Worm (Caenorhabditis elegans): ENCODE data around the gene W06B4.2.

ce11 chrII:4433146-4433545, 34.8 kb upstream of the W06B4.2 start, which contains the start of gene nhr-109:
- TF ChIP-seq lin-13 (tag; optimal IDR thresholded peaks at IDR 0.05) (no peak), lsy-2 (tag; optimal IDR thresholded peaks at IDR 0.05) (no peak), snpc-4 (tag; optimal IDR thresholded peaks at IDR 0.05) (no peak), sem-2 (GFP tag; optimal IDR thresholded peaks at IDR 0.05) (no peak), blmp-1 (tag; optimal IDR thresholded peaks at IDR 0.05) (no peak), elt-1 (tag; optimal IDR thresholded peaks at IDR 0.05; ENCODE audit: borderline replicate concordance, insufficient read depth) (no peak), ces-1 (GFP tag; optimal IDR thresholded peaks at IDR 0.05) (no peak), pha-4 (tag; optimal IDR thresholded peaks at IDR 0.05) (no peak), bed-3 (GFP tag; optimal IDR thresholded peaks at IDR 0.05) (no peak), nhr-2 (tag; optimal IDR thresholded peaks at IDR 0.05) (no peak), unc-39 (tag; optimal IDR thresholded peaks at IDR 0.05) (no peak)
